Worm (Caenorhabditis elegans) whole organism, L3 larva: Measurements from ENCODE around the gene C06A12.19.

Source experiments
- ama-1 ChIP-seq: fragments of 150-350 bp; optimal IDR thresholded peaks from 2 replicates; lab custom pipeline; 2018
- egl-27 ChIP-seq: sonication (generic microtip); optimal IDR thresholded peaks from 4 replicates; lab custom pipeline; 2017; ENCODE audit warnings: missing biosample characterization, missing genetic modification reagents, missing genetic modification characterization
- elt-2 ChIP-seq: sonication (generic microtip); optimal IDR thresholded peaks from 2 replicates; lab custom pipeline; 2016; ENCODE audit warnings: missing genetic modification reagents, mild to moderate bottlenecking, missing genetic modification characterization, missing compliant biosample characterization
- elt-3 ChIP-seq, 3 experiments: fragments of 150-350 bp in 1 of 3; sonication (generic microtip) in 2 of 3; optimal IDR thresholded peaks; 2 replicates in 2 of 3; 4 replicates in 1 of 3; lab custom pipeline; 2014 to 2017; ENCODE audit warnings: missing biosample characterization in 3 of 3, missing genetic modification characterization in 3 of 3
- fos-1 ChIP-seq: fragments of 150-350 bp; optimal IDR thresholded peaks from 2 replicates; lab custom pipeline; 2014; ENCODE audit warnings: missing biosample characterization, missing genetic modification characterization
- hmg-11 ChIP-seq: sonication (generic microtip); optimal IDR thresholded peaks from 2 replicates; lab custom pipeline; 2016; ENCODE audit warnings: missing genetic modification characterization, missing compliant biosample characterization
- mdl-1 ChIP-seq: fragments of 150-350 bp; optimal IDR thresholded peaks from 2 replicates; lab custom pipeline; 2014; ENCODE audit warnings: missing biosample characterization, missing genetic modification characterization
- nhr-11 ChIP-seq: fragments of 150-350 bp; optimal IDR thresholded peaks from 2 replicates; lab custom pipeline; 2014; ENCODE audit warnings: missing biosample characterization, missing genetic modification characterization
- nhr-12 ChIP-seq: fragments of 150-350 bp; optimal IDR thresholded peaks from 2 replicates; lab custom pipeline; 2014; ENCODE audit warnings: missing biosample characterization, missing genetic modification characterization
- nhr-28 ChIP-seq: fragments of 150-350 bp; optimal IDR thresholded peaks from 2 replicates; lab custom pipeline; 2014; ENCODE audit warnings: missing biosample characterization, missing genetic modification characterization
- nhr-76 ChIP-seq: fragments of 150-350 bp; sonication (generic microtip); optimal IDR thresholded peaks from 5 replicates; lab custom pipeline; 2014; ENCODE audit warnings: missing biosample characterization, missing genetic modification characterization
- pha-4 ChIP-seq: fragments of 150-350 bp; optimal IDR thresholded peaks from 2 replicates; lab custom pipeline; 2014; ENCODE audit warnings: missing biosample characterization, missing genetic modification reagents, missing genetic modification characterization
- zag-1 ChIP-seq: fragments of 150-350 bp; optimal IDR thresholded peaks from 2 replicates; lab custom pipeline; 2014; ENCODE audit warnings: missing biosample characterization, missing genetic modification characterization
- ztf-4 ChIP-seq: fragments of 150-350 bp; optimal IDR thresholded peaks from 2 replicates; lab custom pipeline; 2014; ENCODE audit warnings: missing biosample characterization, missing genetic modification characterization

ce11 chrIV:17413343-17413742 lies 26.6 kb downstream of the C06A12.19 start:
- TF ChIP-seq egl-27 (tag; lab: Kevin White, UChicago) (no peak), elt-3 (tag; optimal IDR thresholded peaks at IDR 0.05; lab: Kevin White, UChicago) (no peak), nhr-11 (no peak), fos-1 (tag; lab: Kevin White, UChicago) (no peak), nhr-28 (tag; lab: Kevin White, UChicago) (no peak), hmg-11 (tag; lab: Kevin White, UChicago) (no peak), pha-4 (tag; lab: Kevin White, UChicago) (no peak), ama-1 (lab: Kevin White, UChicago) (no peak), elt-2 (tag; lab: Kevin White, UChicago) (no peak), mdl-1 (tag; lab: Kevin White, UChicago) (no peak), zag-1 (tag; lab: Kevin White, UChicago) (no peak), ztf-4 (tag; lab: Kevin White, UChicago) (no peak), nhr-12 (tag; lab: Kevin White, UChicago) (no peak), nhr-76 (no peak)
